Fruit fly (Drosophila melanogaster) whole organism, embryonic: ENCODE results near the gene mEFG1.
A peak's percentile ranks its signal among the peaks of the same experiment; 100 is the strongest.

Source experiments
- Antp ChIP-seq: fragments of 200-800 bp; sonication (Bioruptor generic); optimal IDR thresholded peaks from 3 replicates; lab custom pipeline; 2016; ENCODE audit warnings: missing biosample characterization, missing genetic modification characterization
- CG11504 ChIP-seq: fragments of 200-800 bp; sonication (Bioruptor generic); optimal IDR thresholded peaks from 3 replicates; lab custom pipeline; 2019; ENCODE audit warnings: missing biosample characterization, mild to moderate bottlenecking, missing genetic modification characterization, moderate library complexity
- CG13424 ChIP-seq: fragments of 200-800 bp; sonication (Bioruptor generic); optimal IDR thresholded peaks from 2 replicates; lab custom pipeline; 2019; ENCODE audit warnings: missing biosample characterization, mild to moderate bottlenecking, missing genetic modification characterization, moderate library complexity
- CG13624 ChIP-seq: fragments of 200-800 bp; sonication (Bioruptor generic); optimal IDR thresholded peaks from 2 replicates; lab custom pipeline; 2016; ENCODE audit warnings: missing biosample characterization, missing genetic modification characterization
- CG14441 ChIP-seq: fragments of 200-800 bp; sonication (Bioruptor generic); IDR thresholded peaks from 2 replicates; pipeline ENCODE4 v1.3.6; 2022; ENCODE audit warnings: missing biosample characterization, missing genetic modification characterization
- CG17612 ChIP-seq: fragments of 200-800 bp; sonication (Bioruptor generic); IDR thresholded peaks from 2 replicates; pipeline ENCODE4 v1.3.6; 2022; ENCODE audit warnings: missing biosample characterization, missing genetic modification characterization
- CG1832 ChIP-seq: fragments of 200-800 bp; sonication (Bioruptor generic); optimal IDR thresholded peaks from 2 replicates; lab custom pipeline; 2017; ENCODE audit warnings: missing biosample characterization, mild to moderate bottlenecking, missing genetic modification characterization, inconsistent platforms
- CG18599 ChIP-seq: fragments of 200-800 bp; sonication (Bioruptor generic); optimal IDR thresholded peaks from 3 replicates; lab custom pipeline; 2017; ENCODE audit warnings: missing biosample characterization, missing genetic modification characterization, mild to moderate bottlenecking, moderate library complexity, missing genetic modification reagents
- CG2120 ChIP-seq: fragments of 200-800 bp; sonication (Bioruptor generic); optimal IDR thresholded peaks from 3 replicates; lab custom pipeline; 2016; ENCODE audit warnings: missing biosample characterization, missing genetic modification characterization
- CG31224 ChIP-seq: fragments of 200-800 bp; sonication (Bioruptor generic); IDR thresholded peaks from 2 replicates; pipeline ENCODE4 v1.3.6; 2022; ENCODE audit warnings: missing biosample characterization, missing genetic modification characterization
- CG3281 ChIP-seq: fragments of 200-800 bp; sonication (Bioruptor generic); optimal IDR thresholded peaks from 3 replicates; lab custom pipeline; 2017; ENCODE audit warnings: missing biosample characterization, mild to moderate bottlenecking, missing genetic modification characterization
- CG8388 ChIP-seq: fragments of 200-800 bp; sonication (Bioruptor generic); optimal IDR thresholded peaks from 2 replicates; lab custom pipeline; 2019; ENCODE audit warnings: missing biosample characterization, mild to moderate bottlenecking, missing genetic modification characterization, moderate library complexity
- CG9437 ChIP-seq: fragments of 200-800 bp; sonication (Bioruptor generic); optimal IDR thresholded peaks from 2 replicates; lab custom pipeline; 2018; ENCODE audit warnings: missing biosample characterization, mild to moderate bottlenecking, missing genetic modification characterization
- D19A ChIP-seq: fragments of 200-800 bp; optimal IDR thresholded peaks from 3 replicates; lab custom pipeline; 2019; ENCODE audit warnings: missing biosample characterization, mild to moderate bottlenecking, missing genetic modification characterization, moderate library complexity
- Drgx ChIP-seq: fragments of 200-800 bp; sonication (Bioruptor generic); IDR thresholded peaks from 2 replicates; pipeline ENCODE4 v1.3.6; 2022; ENCODE audit warnings: missing biosample characterization, missing genetic modification characterization
- Ets65A ChIP-seq: fragments of 200-800 bp; sonication (Bioruptor generic); peaks from one replicate; lab custom pipeline; 2016; ENCODE audit warnings: missing biosample characterization, missing genetic modification characterization
- Fer1 ChIP-seq: fragments of 200-800 bp; sonication (Bioruptor generic); optimal IDR thresholded peaks from 2 replicates; lab custom pipeline; 2017; ENCODE audit warnings: missing biosample characterization, mild to moderate bottlenecking, missing genetic modification characterization
- GATAe ChIP-seq: fragments of 200-800 bp; sonication (Bioruptor generic); conservative IDR thresholded peaks from 2 replicates; pipeline ENCODE4 v1.3.6; 2022; ENCODE audit warnings: missing biosample characterization, missing genetic modification characterization
- Hey ChIP-seq: fragments of 200-800 bp; sonication (Bioruptor generic); optimal IDR thresholded peaks from 3 replicates; lab custom pipeline; 2018; ENCODE audit warnings: missing biosample characterization, mild to moderate bottlenecking, missing genetic modification characterization
- Med ChIP-seq: fragments of 200-800 bp; sonication (Bioruptor generic); peaks from one replicate; lab custom pipeline; 2016; ENCODE audit warnings: missing biosample characterization, missing genetic modification characterization, mild to moderate bottlenecking, inconsistent platforms, moderate library complexity
- Neu2 ChIP-seq: fragments of 200-800 bp; sonication (Bioruptor generic); optimal IDR thresholded peaks from 3 replicates; lab custom pipeline; 2016; ENCODE audit warnings: missing biosample characterization, missing genetic modification characterization, borderline replicate concordance
- NfI ChIP-seq: fragments of 200-800 bp; sonication (Bioruptor generic); optimal IDR thresholded peaks from 3 replicates; lab custom pipeline; 2018; ENCODE audit warnings: missing biosample characterization, mild to moderate bottlenecking, missing genetic modification characterization, moderate library complexity
- Ptx1 ChIP-seq: fragments of 200-800 bp; sonication (Bioruptor generic); IDR thresholded peaks from 2 replicates; pipeline ENCODE4 v1.3.6; 2022; ENCODE audit warnings: missing biosample characterization, missing genetic modification characterization
- Side ChIP-seq: fragments of 200-800 bp; sonication (Bioruptor generic); optimal IDR thresholded peaks from 2 replicates; lab custom pipeline; 2016; ENCODE audit warnings: missing biosample characterization, missing genetic modification characterization
- Spps ChIP-seq: fragments of 200-800 bp; sonication (Bioruptor generic); optimal IDR thresholded peaks from 2 replicates; lab custom pipeline; 2018; ENCODE audit warnings: missing biosample characterization, mild to moderate bottlenecking, missing genetic modification characterization
- Sry-δ ChIP-seq: fragments of 200-800 bp; sonication (Bioruptor generic); optimal IDR thresholded peaks from 2 replicates; lab custom pipeline; 2016; ENCODE audit warnings: missing biosample characterization, missing genetic modification characterization
- Ssrp ChIP-seq: fragments of 200-800 bp; sonication (Bioruptor generic); optimal IDR thresholded peaks from 2 replicates; lab custom pipeline; 2018; ENCODE audit warnings: missing biosample characterization, mild to moderate bottlenecking, missing genetic modification characterization, moderate library complexity
- bowl ChIP-seq: fragments of 200-800 bp; sonication (Bioruptor generic); IDR thresholded peaks from 2 replicates; pipeline ENCODE4 v1.3.6; 2022; ENCODE audit warnings: missing biosample characterization, missing genetic modification characterization
- bsh ChIP-seq, 2 experiments: fragments of 200-800 bp; sonication (Bioruptor generic); optimal IDR thresholded peaks; 2 replicates each; lab custom pipeline; 2017 to 2018; ENCODE audit warnings: mild to moderate bottlenecking in 2 of 2, missing biosample characterization in 2 of 2, missing genetic modification characterization in 2 of 2, moderate library complexity in 1 of 2
- crp ChIP-seq, 2 experiments: fragments of 200-800 bp; sonication (Bioruptor generic); optimal IDR thresholded peaks; 2 replicates in 1 of 2; 3 replicates in 1 of 2; lab custom pipeline; 2017; ENCODE audit warnings: missing biosample characterization in 2 of 2, missing genetic modification characterization in 2 of 2, mild to moderate bottlenecking in 1 of 2, moderate library complexity in 1 of 2
- exex ChIP-seq: fragments of 200-800 bp; sonication (Bioruptor generic); optimal IDR thresholded peaks from 4 replicates; lab custom pipeline; 2018; ENCODE audit warnings: missing biosample characterization, mild to moderate bottlenecking, missing genetic modification characterization, moderate library complexity
- gce ChIP-seq: fragments of 200-800 bp; sonication (Bioruptor generic); IDR thresholded peaks from 3 replicates; pipeline ENCODE4 v1.3.6; 2022; ENCODE audit warnings: missing biosample characterization, missing genetic modification characterization
- gcm2 ChIP-seq: fragments of 200-800 bp; sonication (Bioruptor generic); optimal IDR thresholded peaks from 2 replicates; lab custom pipeline; 2016; ENCODE audit warnings: missing biosample characterization, missing genetic modification characterization
- ham ChIP-seq: fragments of 200-800 bp; sonication (Bioruptor generic); IDR thresholded peaks from 2 replicates; pipeline ENCODE4 v1.3.6; 2022; ENCODE audit warnings: missing biosample characterization, missing genetic modification characterization
- insv ChIP-seq, 2 experiments: fragments of 200-800 bp; sonication (Bioruptor generic); optimal IDR thresholded peaks; 3 replicates each; lab custom pipeline; 2016 to 2018; ENCODE audit warnings: missing biosample characterization in 2 of 2, missing genetic modification characterization in 2 of 2
- luna ChIP-seq: fragments of 200-800 bp; sonication (Bioruptor generic); optimal IDR thresholded peaks from 2 replicates; lab custom pipeline; 2016; ENCODE audit warnings: missing biosample characterization, missing genetic modification characterization
- nom ChIP-seq: fragments of 200-800 bp; sonication (Bioruptor generic); optimal IDR thresholded peaks from 2 replicates; lab custom pipeline; 2017; ENCODE audit warnings: missing biosample characterization, missing genetic modification characterization, mild to moderate bottlenecking, moderate library complexity, missing genetic modification reagents
- pan ChIP-seq, 4 experiments: fragments of >200 bp in 3 of 4; fragments of 200-800 bp in 1 of 4; sonication (Bioruptor generic) in 1 of 4; optimal IDR thresholded peaks in 3 of 4; IDR thresholded peaks in 1 of 4; 2 replicates each; pipeline versions ENCODE4 v1.3.6 to Lab custom; 2017 to 2022; ENCODE audit warnings: missing biosample characterization in 2 of 4, missing genetic modification characterization in 2 of 4, mixed read lengths in 1 of 4
- pnt ChIP-seq: fragments of 200-800 bp; sonication (Bioruptor generic); optimal IDR thresholded peaks from 3 replicates; lab custom pipeline; 2016; ENCODE audit warnings: missing biosample characterization, missing genetic modification characterization
- pzg ChIP-seq: fragments of 200-800 bp; sonication (Bioruptor generic); optimal IDR thresholded peaks from 3 replicates; lab custom pipeline; 2018; ENCODE audit warnings: missing biosample characterization, mild to moderate bottlenecking, missing genetic modification characterization, moderate library complexity
- salm ChIP-seq: fragments of 200-800 bp; sonication (Bioruptor generic); optimal IDR thresholded peaks from 2 replicates; lab custom pipeline; 2018; ENCODE audit warnings: missing biosample characterization, mild to moderate bottlenecking, missing genetic modification characterization
- slbo ChIP-seq: fragments of 200-800 bp; sonication (Bioruptor generic); IDR thresholded peaks from 2 replicates; pipeline ENCODE4 v1.3.6; 2022; ENCODE audit warnings: missing biosample characterization, missing genetic modification characterization
- slou ChIP-seq: fragments of 200-800 bp; sonication (Bioruptor generic); optimal IDR thresholded peaks from 3 replicates; lab custom pipeline; 2016; ENCODE audit warnings: missing biosample characterization, missing genetic modification characterization
- sr ChIP-seq: fragments of 200-800 bp; sonication (Bioruptor generic); IDR thresholded peaks from 3 replicates; pipeline ENCODE4 v1.3.6; 2022; ENCODE audit warnings: missing biosample characterization, missing genetic modification characterization
- tx ChIP-seq: fragments of 200-800 bp; sonication (Bioruptor generic); optimal IDR thresholded peaks from 2 replicates; lab custom pipeline; 2016; ENCODE audit warnings: missing biosample characterization, missing genetic modification characterization
- zen2 ChIP-seq: fragments of 200-800 bp; sonication (Bioruptor generic); IDR thresholded peaks from 3 replicates; pipeline ENCODE4 v1.3.6; 2022; ENCODE audit warnings: missing biosample characterization, missing genetic modification characterization; ENCODE audit not compliant: partially characterized antibody
- zfh1 ChIP-seq: fragments of 200-800 bp; sonication (Bioruptor generic); IDR thresholded peaks from 3 replicates; pipeline ENCODE4 v1.3.6; 2022; ENCODE audit warnings: missing biosample characterization, missing genetic modification characterization

mEFG1 gene

DNA sequence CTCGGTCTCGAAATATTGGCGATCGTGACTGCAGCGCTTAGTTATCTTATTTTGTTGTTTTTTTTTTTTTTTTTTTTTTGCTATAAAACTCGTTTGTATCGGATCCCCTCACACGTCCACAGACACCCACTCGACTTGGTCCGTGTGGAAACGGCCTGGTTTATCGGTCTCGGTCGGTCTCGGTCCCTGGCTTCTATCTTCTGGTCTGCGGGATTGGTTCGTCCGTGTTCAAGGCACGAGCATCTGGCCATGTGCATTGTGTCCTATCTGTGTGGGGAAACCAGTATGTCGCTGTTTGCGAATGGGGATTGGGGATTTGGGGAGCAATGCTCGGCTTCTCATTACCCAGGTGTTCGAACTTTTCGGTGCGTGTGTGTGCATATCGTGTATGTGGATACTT is 33.2 kb downstream of the mEFG1 start, which contains the start of gene CG4496:
Gene CG4496, minus strand, starts transcription at position 337 of the 400 bp plus-strand sequence.
- TF ChIP-seq nom (GFP tag; lab: Kevin White, UChicago) (peak; percentile 48), CG14441 (GFP tag; lab: Robert Waterston, UW) (no peak), Ets65A (GFP tag; lab: Kevin White, UChicago) (peak; percentile 38), Side (no peak), Drgx (peak; percentile 10; the same call in 1 of the 2 replicates), Ptx1 (GFP tag; lab: Robert Waterston, UW) (no peak), bsh (GFP tag; optimal IDR thresholded peaks at IDR 0.05; lab: Kevin White, UChicago) (peak in 1 of 2 experiments; percentile 3), Ssrp (tag; lab: Kevin White, UChicago) (no peak), Med (GFP tag; lab: Kevin White, UChicago) (peak; percentile 24), gcm2 (GFP tag; lab: Kevin White, UChicago) (no peak), zfh1 (GFP tag; lab: Robert Waterston, UW) (0 out of 3 replicates have a peak, but pooled peaks have one; percentile 35), bowl (no peak)
- TF ChIP-seq, all 482 proteins: peak for 6

DNA sequence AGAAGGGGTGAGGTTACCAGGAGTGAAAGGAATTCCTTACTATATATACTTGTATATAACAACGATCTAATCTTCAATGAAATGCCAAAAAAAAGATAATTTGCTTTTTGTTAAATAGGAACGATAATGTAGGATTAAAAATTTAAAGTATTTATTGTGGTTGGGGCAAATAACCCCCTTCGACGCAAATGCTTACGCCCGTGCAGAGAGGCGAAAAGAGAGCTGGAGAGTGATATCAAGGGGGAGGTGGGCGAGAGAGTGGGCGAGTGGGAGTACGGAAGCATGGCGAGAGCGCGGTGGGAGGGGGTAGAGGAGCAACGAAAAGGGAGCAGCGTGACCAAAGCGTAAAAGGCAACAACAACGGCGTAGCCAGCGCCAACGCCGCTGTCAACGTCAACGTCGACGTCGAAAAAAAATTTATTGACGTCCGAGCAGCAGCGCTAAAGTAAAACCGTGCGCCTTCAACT is 34.3 kb downstream of the mEFG1 start:
- TF ChIP-seq insv (GFP tag; optimal IDR thresholded peaks at IDR 0.05; lab: Kevin White, UChicago) (peak in 1 of 2 experiments; percentile 77), zfh1 (GFP tag; lab: Robert Waterston, UW) (peak; percentile 98), CG2120 (peak; percentile 99), luna (GFP tag; lab: Kevin White, UChicago) (peak; percentile 76), Fer1 (GFP tag; lab: Kevin White, UChicago) (peak; percentile 99), bsh (GFP tag; optimal IDR thresholded peaks at IDR 0.05; lab: Kevin White, UChicago) (peak; percentile 99), pzg (GFP tag; lab: Kevin White, UChicago) (peak; percentile 22), CG8388 (GFP tag; lab: Kevin White, UChicago) (peak; percentile 97), gce (GFP tag; lab: Robert Waterston, UW) (peak; percentile 97), Hey (peak; percentile 86), Neu2 (GFP tag; lab: Kevin White, UChicago) (peak; percentile 66), crp (GFP tag; optimal IDR thresholded peaks at IDR 0.05; lab: Kevin White, UChicago) (peak in 1 of 2 experiments; percentile 70), pan (optimal IDR thresholded peaks at IDR 0.05; lab: Kevin White, UChicago) (no peak), pan (GFP tag; optimal IDR thresholded peaks at IDR 0.05 in 1 of 2, IDR thresholded peaks at IDR 0.05 in 1 of 2) (peak in 1 of 2 experiments; percentile 99), CG9437 (peak; percentile 94), CG18599 (GFP tag; lab: Kevin White, UChicago) (peak; percentile 99), CG3281 (peak; percentile 97), slou (GFP tag; lab: Kevin White, UChicago) (peak; percentile 98), pnt (GFP tag; lab: Kevin White, UChicago) (peak; percentile 95), D19A (tag; lab: Kevin White, UChicago) (peak; percentile 95), Med (GFP tag; lab: Kevin White, UChicago) (peak; percentile 99), Spps (tag; lab: Kevin White, UChicago) (peak; percentile 91), gcm2 (GFP tag; lab: Kevin White, UChicago) (peak; percentile 94), CG1832 (GFP tag; lab: Kevin White, UChicago) (peak; percentile 37), zen2 (GFP tag; lab: Robert Waterston, UW) (no peak), slbo (GFP tag; lab: Robert Waterston, UW) (peak; percentile 98), sr (GFP tag; lab: Robert Waterston, UW) (peak; percentile 99), salm (tag; lab: Kevin White, UChicago) (peak; percentile 96), CG13624 (GFP tag; lab: Kevin White, UChicago) (peak; percentile 96), NfI (GFP tag; lab: Kevin White, UChicago) (peak; percentile 98), CG31224 (GFP tag; lab: Robert Waterston, UW) (peak; percentile 94), GATAe (GFP tag; lab: Robert Waterston, UW) (peak; percentile 95), Sry-δ (GFP tag; lab: Kevin White, UChicago) (peak; percentile 57), tx (GFP tag; lab: Kevin White, UChicago) (peak; percentile 97), exex (tag; lab: Kevin White, UChicago) (peak; percentile 90), ham (peak; percentile 90), Antp (peak; percentile 90), CG17612 (GFP tag; lab: Robert Waterston, UW) (peak; percentile 93), CG11504 (tag; lab: Kevin White, UChicago) (peak; percentile 97), CG13424 (tag; lab: Kevin White, UChicago) (peak; percentile 99)
